Worm (Caenorhabditis elegans): Measurements from ENCODE around the gene pals-29.

The pals-29 gene

ce11 chrIV:14565062-14565461 is 22.6 kb upstream of the pals-29 start, which contains the start of gene Y57G11B.2:
Gene Y57G11B.2 (plus strand): TSS chrIV:14565362.
- TF ChIP-seq ceh-22 (tag; optimal IDR thresholded peaks at IDR 0.05): no peak
- no peak for TF ChIP-seq hlh-30 (tag; optimal IDR thresholded peaks at IDR 0.05; ENCODE audit: insufficient read depth)
- no peak for TF ChIP-seq zip-5 (tag; optimal IDR thresholded peaks at IDR 0.05)

- TF ChIP-seq elt-2 (tag; optimal IDR thresholded peaks at IDR 0.05) (peak; percentile 19), ceh-48 (tag; optimal IDR thresholded peaks at IDR 0.05) (no peak), hlh-30 (tag; optimal IDR thresholded peaks at IDR 0.05; ENCODE audit: insufficient read depth) (no peak)
Observed at ce11 chrIV:14562649-14563268, 20.3 kb upstream of the pals-29 start.

DNA sequence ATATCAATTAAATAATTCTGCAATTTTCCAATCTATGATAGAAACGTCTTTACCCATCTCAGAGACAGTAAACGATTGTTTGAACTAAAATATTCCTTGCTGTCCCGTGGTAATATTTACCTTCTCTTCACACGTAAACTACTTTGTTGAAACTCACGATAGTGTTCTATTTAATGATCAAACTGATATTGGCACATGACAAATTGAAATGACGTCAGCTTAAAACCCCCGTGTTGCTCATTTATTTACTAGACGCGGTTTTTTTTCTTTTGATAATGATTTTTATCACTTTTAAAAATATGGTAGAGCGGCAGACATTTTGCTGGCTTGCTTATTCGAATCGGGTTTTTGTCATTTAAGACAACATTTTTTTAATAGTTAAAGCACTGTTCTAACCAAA is 19.3 kb upstream of the pals-29 start:
- TF ChIP-seq nhr-232 (tag; optimal IDR thresholded peaks at IDR 0.05) (no peak), hlh-8 (tag; optimal IDR thresholded peaks at IDR 0.05) (no peak), C38D4.7 (GFP tag; optimal IDR thresholded peaks at IDR 0.05) (no peak), sox-4 (tag; optimal IDR thresholded peaks at IDR 0.05) (no peak), C08G9.2 (tag; optimal IDR thresholded peaks at IDR 0.05) (no peak), lin-11 (tag; optimal IDR thresholded peaks at IDR 0.05) (no peak), unc-55 (GFP tag; optimal IDR thresholded peaks at IDR 0.05) (no peak), ama-1 (optimal IDR thresholded peaks at IDR 0.05) (no peak), sox-2 (GFP tag; IDR thresholded peaks at IDR 0.05) (no peak), ceh-2 (tag; optimal IDR thresholded peaks at IDR 0.05) (no peak), ceh-6 (GFP tag; optimal IDR thresholded peaks at IDR 0.05) (no peak), ref-2 (tag; optimal IDR thresholded peaks at IDR 0.05) (no peak), ceh-30 (tag; optimal IDR thresholded peaks at IDR 0.05) (no peak), ceh-34 (tag; optimal IDR thresholded peaks at IDR 0.05) (no peak), unc-86 (tag; optimal IDR thresholded peaks at IDR 0.05) (no peak)

- no peak for TF ChIP-seq elt-4 (tag; optimal IDR thresholded peaks at IDR 0.05)
- peak; percentile 1 for TF ChIP-seq elt-2 (tag; optimal IDR thresholded peaks at IDR 0.05)
Observed at ce11 chrIV:14559267-14559666, 16.9 kb upstream of the pals-29 start.

- TF ChIP-seq ceh-6 (GFP tag; optimal IDR thresholded peaks at IDR 0.05): no peak
- TF ChIP-seq sox-4 (tag; optimal IDR thresholded peaks at IDR 0.05): no peak
- TF ChIP-seq ceh-48 (tag; optimal IDR thresholded peaks at IDR 0.05): no peak
- TF ChIP-seq ceh-19 (GFP tag; optimal IDR thresholded peaks at IDR 0.05): no peak
- TF ChIP-seq pqm-1 (tag; optimal IDR thresholded peaks at IDR 0.05): no peak
- no peak for TF ChIP-seq lin-11 (tag; optimal IDR thresholded peaks at IDR 0.05)
- no peak for TF ChIP-seq pha-4 (tag; optimal IDR thresholded peaks at IDR 0.05)
- TF ChIP-seq hlh-8 (tag; optimal IDR thresholded peaks at IDR 0.05): no peak
- TF ChIP-seq ahr-1 (tag; optimal IDR thresholded peaks at IDR 0.05): no peak
- no peak for TF ChIP-seq C38D4.7 (GFP tag; optimal IDR thresholded peaks at IDR 0.05)
- TF ChIP-seq fkh-10 (GFP tag; optimal IDR thresholded peaks at IDR 0.05): no peak
- TF ChIP-seq tbx-7 (tag; optimal IDR thresholded peaks at IDR 0.05): no peak
- no peak for TF ChIP-seq ceh-9 (tag; optimal IDR thresholded peaks at IDR 0.05)
- TF ChIP-seq hlh-13 (GFP tag; optimal IDR thresholded peaks at IDR 0.05): no peak
- TF ChIP-seq npax-4 (tag; optimal IDR thresholded peaks at IDR 0.05): no peak
- no peak for TF ChIP-seq rnt-1 (tag; optimal IDR thresholded peaks at IDR 0.05)
Observed at ce11 chrIV:14557642-14558041, 15.2 kb upstream of the pals-29 start.

DNA sequence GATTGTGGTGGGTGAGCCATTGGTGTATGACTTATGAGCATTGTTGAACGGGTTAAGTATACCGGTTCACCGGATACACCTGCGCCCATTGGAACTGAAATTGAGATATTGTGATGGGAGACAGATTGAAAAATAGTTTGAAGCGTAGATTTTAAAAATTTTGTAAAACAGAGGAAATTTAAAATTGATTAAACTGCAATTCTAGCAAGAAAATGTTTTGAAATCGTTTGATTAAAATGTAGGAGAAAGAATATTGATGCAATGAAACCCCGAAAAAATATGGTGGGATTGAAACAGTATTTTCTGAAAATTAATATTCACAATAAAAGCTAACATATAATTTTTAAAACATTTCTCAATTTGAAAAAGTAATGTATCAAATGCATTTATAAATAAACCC is 12.4 kb upstream of the pals-29 start, which contains the start of gene Y57G11B.6:
Gene Y57G11B.6 (minus strand): TSS at position 101 of the 400 bp plus-strand sequence.
- TF ChIP-seq sox-2 (GFP tag; IDR thresholded peaks at IDR 0.05) (no peak), tbx-7 (tag; optimal IDR thresholded peaks at IDR 0.05) (no peak), F13H6.1 (tag; optimal IDR thresholded peaks at IDR 0.05) (no peak), ceh-14 (tag; optimal IDR thresholded peaks at IDR 0.05) (no peak), C08G9.2 (tag; optimal IDR thresholded peaks at IDR 0.05) (no peak), dve-1 (tag; optimal IDR thresholded peaks at IDR 0.05) (no peak), ceh-24 (tag; optimal IDR thresholded peaks at IDR 0.05) (no peak), pat-9 (tag; optimal IDR thresholded peaks at IDR 0.05) (no peak), ceh-6 (GFP tag; optimal IDR thresholded peaks at IDR 0.05) (no peak), odd-2 (tag; optimal IDR thresholded peaks at IDR 0.05) (no peak), pax-1 (tag; optimal IDR thresholded peaks at IDR 0.05) (no peak), ama-1 (optimal IDR thresholded peaks at IDR 0.05) (no peak), zip-5 (tag; optimal IDR thresholded peaks at IDR 0.05) (no peak), unc-55 (GFP tag; optimal IDR thresholded peaks at IDR 0.05) (no peak), ceh-30 (tag; optimal IDR thresholded peaks at IDR 0.05) (no peak), C38D4.7 (GFP tag; optimal IDR thresholded peaks at IDR 0.05) (no peak), unc-3 (GFP tag; conservative IDR thresholded peaks at IDR 0.05) (no peak), unc-3 (tag; optimal IDR thresholded peaks at IDR 0.05) (no peak), nhr-232 (tag; optimal IDR thresholded peaks at IDR 0.05) (no peak), ceh-34 (tag; optimal IDR thresholded peaks at IDR 0.05) (no peak)
